5 worm cellular contexts compared by ENCODE assay signal in the genomic region with DNA sequence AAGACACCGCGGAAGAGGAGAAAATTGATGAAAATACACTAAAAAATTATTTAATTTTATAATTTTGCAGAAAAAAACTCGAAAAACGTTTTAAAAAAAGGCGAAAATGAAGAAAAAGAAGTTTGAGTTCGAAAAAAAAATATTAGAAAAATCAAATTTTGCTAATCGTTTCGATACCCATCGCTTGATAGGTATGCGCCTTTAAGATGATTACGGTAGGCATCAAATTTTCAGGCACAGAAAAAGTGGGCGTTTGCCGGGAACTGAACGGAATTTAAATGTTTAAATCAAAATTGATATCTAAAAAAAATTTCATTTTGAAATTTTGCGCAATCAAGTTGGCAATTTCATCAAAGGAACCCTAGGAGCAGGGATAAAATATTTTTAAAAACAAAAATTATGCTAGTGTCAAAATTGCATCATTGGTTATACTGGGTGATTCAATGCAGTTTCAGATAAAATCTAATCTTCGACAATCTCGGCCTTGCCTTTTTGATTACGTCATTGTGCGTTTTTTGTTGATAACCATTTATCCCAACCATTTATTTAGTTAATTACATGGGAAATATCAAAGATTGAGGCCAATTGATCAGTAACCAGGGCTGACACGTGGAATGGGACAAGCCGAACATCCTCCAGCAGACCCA.
TF ChIP-seq lines count a peak whose summit lies in the region.

No protein-coding gene starts in this region.

TF ChIP-seq in whole organism, L1 larva, 84 proteins besides CTCF, POLR2A, EP300 and RAD21:
- TF ChIP-seq nhr-85 (tag; lab: Kevin White, UChicago) (peak; percentile 73), efl-1 (optimal IDR thresholded peaks at IDR 0.05; lab: Kevin White, UChicago) (no peak), efl-1 (GFP tag; optimal IDR thresholded peaks at IDR 0.05 in 1 of 2; lab: Kevin White, UChicago) (peak in 1 of 2 experiments; percentile 53), sptf-1 (tag; optimal IDR thresholded peaks at IDR 0.05; lab: Kevin White, UChicago) (no peak)

TF ChIP-seq in whole organism, L2 larva, 48 proteins besides CTCF, POLR2A, EP300 and RAD21:
- TF ChIP-seq snpc-4 (tag; optimal IDR thresholded peaks at IDR 0.05; lab: Kevin White, UChicago) = no peak
- TF ChIP-seq nhr-10 (tag; optimal IDR thresholded peaks at IDR 0.05; lab: Kevin White, UChicago) = no peak
- TF ChIP-seq sma-9 (GFP tag; optimal IDR thresholded peaks at IDR 0.05; lab: Kevin White, UChicago) = peak; percentile 34
- no peak for TF ChIP-seq sma-9 (tag; optimal IDR thresholded peaks at IDR 0.05; lab: Kevin White, UChicago)
- no peak for TF ChIP-seq gmeb-1 (tag; optimal IDR thresholded peaks at IDR 0.05; lab: Kevin White, UChicago)
- peak; percentile 48 for TF ChIP-seq nhr-129 (tag; optimal IDR thresholded peaks at IDR 0.05; lab: Kevin White, UChicago)
- peak; percentile 33 for TF ChIP-seq ceh-16 (tag; optimal IDR thresholded peaks at IDR 0.05; lab: Kevin White, UChicago)
- no peak for TF ChIP-seq lin-11 (tag; optimal IDR thresholded peaks at IDR 0.05; lab: Kevin White, UChicago)
- no peak for TF ChIP-seq nhr-23 (tag; optimal IDR thresholded peaks at IDR 0.05; lab: Kevin White, UChicago)

TF ChIP-seq in whole organism, L3 larva, 47 proteins besides CTCF, POLR2A, EP300 and RAD21:
- no peak for TF ChIP-seq ZK546.5 (tag; optimal IDR thresholded peaks at IDR 0.05; lab: Kevin White, UChicago)
- no peak for TF ChIP-seq pqm-1 (tag; optimal IDR thresholded peaks at IDR 0.05; lab: Kevin White, UChicago)
- peak; percentile 86 for TF ChIP-seq elt-1 (tag; optimal IDR thresholded peaks at IDR 0.05; lab: Kevin White, UChicago)
- no peak for TF ChIP-seq ztf-4 (tag; optimal IDR thresholded peaks at IDR 0.05; lab: Kevin White, UChicago)

TF ChIP-seq in whole organism, mixed stage, embryonic, 35 proteins besides CTCF, POLR2A, EP300 and RAD21:
- TF ChIP-seq elt-1 (tag; optimal IDR thresholded peaks at IDR 0.05; lab: Kevin White, UChicago; ENCODE audit: borderline replicate concordance, insufficient read depth) (peak; percentile 97), bed-3 (GFP tag; optimal IDR thresholded peaks at IDR 0.05; lab: Kevin White, UChicago) (no peak), zip-8 (tag; optimal IDR thresholded peaks at IDR 0.05; lab: Kevin White, UChicago) (peak; percentile 88)

TF ChIP-seq in whole organism, young adult, 124 proteins besides CTCF, POLR2A, EP300 and RAD21:
- TF ChIP-seq attf-5 (GFP tag; optimal IDR thresholded peaks at IDR 0.05; lab: Kevin White, UChicago) (no peak), aptf-2 (GFP tag; conservative IDR thresholded peaks at IDR 0.05; lab: Robert Waterston, UW) (no peak), ets-4 (GFP tag; optimal IDR thresholded peaks at IDR 0.05; lab: Kevin White, UChicago) (no peak), dpl-1 (GFP tag; optimal IDR thresholded peaks at IDR 0.05; lab: Kevin White, UChicago) (no peak), tlf-1 (GFP tag; optimal IDR thresholded peaks at IDR 0.05; lab: Kevin White, UChicago) (no peak), F57C9.4 (tag; optimal IDR thresholded peaks at IDR 0.05; lab: Kevin White, UChicago) (no peak), Y67H2A.10 (GFP tag; conservative IDR thresholded peaks at IDR 0.05; lab: Robert Waterston, UW) (no peak), ztf-25 (GFP tag; IDR thresholded peaks at IDR 0.05; lab: Robert Waterston, UW) (no peak), Y56A3A.18 (GFP tag; IDR thresholded peaks at IDR 0.05; lab: Robert Waterston, UW) (no peak), K11D2.4 (GFP tag; IDR thresholded peaks at IDR 0.05; lab: Robert Waterston, UW) (no peak), chd-7 (tag; optimal IDR thresholded peaks at IDR 0.05; lab: Kevin White, UChicago) (no peak), madf-8 (GFP tag; conservative IDR thresholded peaks at IDR 0.05; lab: Robert Waterston, UW) (peak; percentile 63), xnd-1 (tag; optimal IDR thresholded peaks at IDR 0.05; lab: Kevin White, UChicago) (peak; percentile 18), madf-6 (GFP tag; IDR thresholded peaks at IDR 0.05; lab: Robert Waterston, UW) (peak; percentile 60; the same call in 1 of the 2 replicates), pha-4 (tag; optimal IDR thresholded peaks at IDR 0.05; lab: Kevin White, UChicago) (no peak), B0035.1 (tag; optimal IDR thresholded peaks at IDR 0.05; lab: Kevin White, UChicago) (no peak), Y53F4B.3 (GFP tag; IDR thresholded peaks at IDR 0.05; lab: Robert Waterston, UW) (no peak), tbp1 (GFP tag; optimal IDR thresholded peaks at IDR 0.05; lab: Kevin White, UChicago) (no peak), dox-1 (GFP tag; IDR thresholded peaks at IDR 0.05; lab: Robert Waterston, UW) (no peak), gei-17 (GFP tag; optimal IDR thresholded peaks at IDR 0.05; lab: Kevin White, UChicago) (no peak), zfh-2 (GFP tag; conservative IDR thresholded peaks at IDR 0.05; lab: Robert Waterston, UW) (no peak), mcd-1 (GFP tag; IDR thresholded peaks at IDR 0.05; lab: Robert Waterston, UW) (no peak), lir-1 (GFP tag; conservative IDR thresholded peaks at IDR 0.05; lab: Robert Waterston, UW) (no peak), lsl-1 (GFP tag; optimal IDR thresholded peaks at IDR 0.05; lab: Kevin White, UChicago) (peak; percentile 63), unc-62 (GFP tag; optimal IDR thresholded peaks at IDR 0.05; lab: Kevin White, UChicago) (no peak), ztf-3 (GFP tag; optimal IDR thresholded peaks at IDR 0.05; lab: Kevin White, UChicago) (no peak), attf-3 (GFP tag; conservative IDR thresholded peaks at IDR 0.05; lab: Robert Waterston, UW) (no peak), D2030.7 (GFP tag; IDR thresholded peaks at IDR 0.05; lab: Robert Waterston, UW) (no peak), ztf-22 (GFP tag; optimal IDR thresholded peaks at IDR 0.05; lab: Kevin White, UChicago) (no peak), attf-6 (GFP tag; IDR thresholded peaks at IDR 0.05; lab: Robert Waterston, UW) (no peak), snpc-1.1 (tag; optimal IDR thresholded peaks at IDR 0.05; lab: Kevin White, UChicago; ENCODE audit: insufficient read depth) (no peak), C06A6.2 (GFP tag; conservative IDR thresholded peaks at IDR 0.05; lab: Robert Waterston, UW) (no peak), bed-1 (GFP tag; IDR thresholded peaks at IDR 0.05; lab: Robert Waterston, UW) (no peak)
